Fruit fly (Drosophila melanogaster): ENCODE data around the gene Nepl17.

Nepl17 gene

DNA sequence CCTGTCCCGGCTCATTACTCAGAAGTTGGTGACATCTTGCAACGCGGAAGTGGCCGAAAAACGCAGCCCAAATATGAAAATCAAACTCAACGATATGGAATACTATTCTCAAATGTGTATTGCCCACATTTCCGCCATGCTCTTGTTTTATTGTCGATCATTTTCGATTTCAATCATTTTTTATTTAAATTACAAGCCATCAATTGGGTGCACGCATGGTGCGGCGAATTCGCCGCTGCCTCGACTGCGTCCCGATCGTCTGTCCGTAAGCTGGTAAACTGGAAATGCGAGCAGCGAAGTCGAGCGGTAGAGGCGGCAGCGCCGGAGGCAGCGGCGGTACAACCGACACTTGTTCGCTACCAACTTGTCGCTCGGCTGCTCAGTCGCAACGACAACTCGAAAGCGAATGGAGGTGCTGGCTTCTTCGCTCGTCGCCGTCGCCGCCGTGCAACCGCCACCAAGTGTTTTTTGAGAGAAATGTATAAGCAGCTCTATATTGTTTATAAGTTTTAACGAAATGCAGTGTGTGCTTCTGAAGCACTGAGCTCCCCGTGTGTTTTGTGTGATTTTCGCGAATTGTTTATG is 18.9 kb downstream of the Nepl17 start (continued):
- peak; percentile 9 for TF ChIP-seq CG7839 (tag; optimal IDR thresholded peaks at IDR 0.05)
- TF ChIP-seq B-H1 (GFP tag; IDR thresholded peaks at IDR 0.05), result no peak; the same call in 2 of the 3 replicates
- TF ChIP-seq CG14014 (GFP tag; IDR thresholded peaks at IDR 0.05), result peak; percentile 18; the same call in 1 of the 2 replicates
- TF ChIP-seq sima (GFP tag; optimal IDR thresholded peaks at IDR 0.05), result no peak
- TF ChIP-seq ems (GFP tag; optimal IDR thresholded peaks at IDR 0.05), result no peak
- peak; percentile 80 for TF ChIP-seq Deaf1 (tag; optimal IDR thresholded peaks at IDR 0.05)
- TF ChIP-seq CG2120 (GFP tag; optimal IDR thresholded peaks at IDR 0.05), result peak; percentile 9

DNA sequence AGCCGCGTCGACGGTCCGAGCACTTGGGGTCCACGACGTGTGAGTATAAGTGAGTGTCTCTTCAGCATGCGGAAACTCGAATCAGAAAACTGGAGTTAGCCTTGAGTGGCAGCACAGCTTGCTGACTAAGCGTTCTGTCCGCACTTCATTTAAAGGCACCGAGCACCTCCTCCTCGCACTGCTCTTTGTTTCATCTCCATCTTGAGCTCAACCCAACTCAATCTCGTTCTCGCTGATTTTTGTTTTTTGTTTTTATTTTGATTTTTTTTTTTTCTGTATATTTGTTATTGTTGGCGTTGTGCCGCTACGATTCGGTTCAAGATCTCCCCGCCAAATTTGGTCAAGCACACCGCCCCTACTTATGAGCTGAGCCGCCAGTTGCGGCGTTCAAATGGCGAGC is 22.3 kb downstream of the Nepl17 start:
- TF ChIP-seq Ada2b (GFP tag; IDR thresholded peaks at IDR 0.05) (no peak), pum (GFP tag; optimal IDR thresholded peaks at IDR 0.05) (no peak), mirr (GFP tag; optimal IDR thresholded peaks at IDR 0.05) (no peak), TFAM (GFP tag; optimal IDR thresholded peaks at IDR 0.05) (no peak), vvl (GFP tag; IDR thresholded peaks at IDR 0.05) (no peak), Adf1 (GFP tag; IDR thresholded peaks at IDR 0.05) (0 out of 2 replicates have a peak, but pooled peaks have one; percentile 15), oc (tag; optimal IDR thresholded peaks at IDR 0.05) (no peak), CG3995 (GFP tag; optimal IDR thresholded peaks at IDR 0.05) (no peak), Ets65A (GFP tag) (peak; percentile 30), CG1024 (GFP tag; IDR thresholded peaks at IDR 0.05) (no peak), chinmo (GFP tag; IDR thresholded peaks at IDR 0.05; ENCODE audit: partially characterized antibody) (0 out of 4 replicates have a peak, but pooled peaks have one; percentile 35), nom (GFP tag; optimal IDR thresholded peaks at IDR 0.05) (peak; percentile 13), Xrp1 (GFP tag; IDR thresholded peaks at IDR 0.05) (no peak), Dfd (GFP tag; optimal IDR thresholded peaks at IDR 0.05) (no peak), Poxn (GFP tag; IDR thresholded peaks at IDR 0.05) (no peak)

DNA sequence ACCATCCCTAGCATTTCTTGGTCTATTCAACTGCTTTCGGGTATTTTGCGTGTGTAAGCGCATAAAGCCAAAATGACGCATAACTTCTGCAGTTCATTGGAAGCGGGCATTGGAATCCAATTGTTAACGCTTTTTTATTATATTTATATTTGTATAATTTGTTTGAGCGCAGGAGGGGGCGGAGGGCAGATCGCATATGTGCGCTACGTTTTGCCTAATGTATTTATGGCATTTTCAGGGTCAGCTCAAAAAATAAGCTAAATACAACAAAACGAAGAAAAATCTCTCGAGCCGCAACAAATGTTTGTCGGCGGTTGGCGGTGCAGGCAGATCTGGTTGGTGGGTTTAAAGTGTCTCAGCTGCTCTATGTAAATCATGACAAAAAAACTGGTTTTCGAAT is 25.2 kb downstream of the Nepl17 start:
- TF ChIP-seq CG7556 (GFP tag; optimal IDR thresholded peaks at IDR 0.05), result no peak
- peak; percentile 1 for TF ChIP-seq salm (tag; optimal IDR thresholded peaks at IDR 0.05)
- no peak for TF ChIP-seq ewg (GFP tag; optimal IDR thresholded peaks at IDR 0.05)
- no peak for TF ChIP-seq CG10979 (tag; optimal IDR thresholded peaks at IDR 0.05)
- no peak for TF ChIP-seq da (GFP tag; optimal IDR thresholded peaks at IDR 0.05)
- TF ChIP-seq chinmo (GFP tag; IDR thresholded peaks at IDR 0.05; ENCODE audit: partially characterized antibody), result peak; percentile 79; the same call in 2 of the 4 replicates
- peak; percentile 5 for TF ChIP-seq CG5180 (GFP tag; optimal IDR thresholded peaks at IDR 0.05)
- peak; percentile 54 for TF ChIP-seq sd (tag; optimal IDR thresholded peaks at IDR 0.05)
- TF ChIP-seq emc (GFP tag; optimal IDR thresholded peaks at IDR 0.05), result no peak
- TF ChIP-seq ftz-f1 (GFP tag; optimal IDR thresholded peaks at IDR 0.05), result peak; percentile 64

DNA sequence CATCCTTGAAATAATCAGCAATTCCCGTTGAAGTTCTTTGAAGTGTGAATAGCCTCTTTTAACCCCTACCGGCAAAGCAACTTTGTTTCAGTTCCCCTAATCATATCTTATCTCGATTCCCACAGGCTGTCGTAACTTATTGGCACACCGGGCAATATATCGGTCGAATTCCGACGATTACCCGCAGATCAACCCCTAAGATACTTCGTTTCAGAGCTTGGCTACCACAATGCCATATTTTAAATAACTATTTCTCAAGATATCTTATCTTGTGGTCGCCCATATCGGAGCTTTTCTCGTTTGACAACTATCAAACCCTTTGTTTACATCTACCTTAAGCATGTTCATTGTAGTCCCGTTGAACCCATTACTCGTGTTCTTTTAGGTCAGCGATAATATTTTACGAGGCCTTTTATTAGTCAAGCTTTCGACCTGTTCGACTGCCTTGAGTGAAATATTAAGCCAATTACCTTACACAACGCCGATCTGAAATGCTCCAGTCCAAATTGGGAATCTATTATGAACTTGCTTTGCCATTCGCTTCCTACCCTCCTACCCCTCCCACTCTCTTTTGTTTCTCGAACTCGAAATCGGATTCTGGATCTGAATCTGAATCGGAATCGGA is 26.3 kb downstream of the Nepl17 start:
- TF ChIP-seq ash1 (GFP tag; optimal IDR thresholded peaks at IDR 0.05) (no peak), CG15073 (GFP tag; optimal IDR thresholded peaks at IDR 0.05) (no peak), Vsx1 (GFP tag; optimal IDR thresholded peaks at IDR 0.05) (peak; percentile 61), kah (GFP tag; optimal IDR thresholded peaks at IDR 0.05) (no peak), mirr (GFP tag; optimal IDR thresholded peaks at IDR 0.05) (peak; percentile 79), CG2875 (GFP tag; optimal IDR thresholded peaks at IDR 0.05) (no peak), Mrtf (GFP tag; IDR thresholded peaks at IDR 0.05) (no peak), Hey (tag; optimal IDR thresholded peaks at IDR 0.05) (peak; percentile 11), hbn (GFP tag; IDR thresholded peaks at IDR 0.05; ENCODE audit: partially characterized antibody) (no peak), salm (tag; optimal IDR thresholded peaks at IDR 0.05) (peak; percentile 5), CG34376 (GFP tag; optimal IDR thresholded peaks at IDR 0.05) (peak; percentile 48), CG9437 (GFP tag; optimal IDR thresholded peaks at IDR 0.05) (no peak), Abd-B (GFP tag; optimal IDR thresholded peaks at IDR 0.05) (no peak), trem (tag; optimal IDR thresholded peaks at IDR 0.05) (no peak), btn (GFP tag; optimal IDR thresholded peaks at IDR 0.05) (no peak), mam (GFP tag; optimal IDR thresholded peaks at IDR 0.05) (no peak), bsh (GFP tag; optimal IDR thresholded peaks at IDR 0.05) (no peak)
